Fruit fly (Drosophila melanogaster): ENCODE results near the gene CG32576.

The CG32576 gene

dm6 chrX:16281717-16282529 lies 6.4 kb downstream of the CG32576 start (continued):
- peak; percentile 73 for TF ChIP-seq sqz (GFP tag; optimal IDR thresholded peaks at IDR 0.05)
- peak; percentile 69 for TF ChIP-seq Med (GFP tag)
- TF ChIP-seq CG13624 (GFP tag; optimal IDR thresholded peaks at IDR 0.05), result peak; percentile 3
- peak; percentile 88 for TF ChIP-seq exex (tag; optimal IDR thresholded peaks at IDR 0.05)
- TF ChIP-seq chinmo (GFP tag; IDR thresholded peaks at IDR 0.05; ENCODE audit: partially characterized antibody), result 0 out of 4 replicates have a peak, but pooled peaks have one; percentile 53
- TF ChIP-seq crol (GFP tag; IDR thresholded peaks at IDR 0.05), result peak; percentile 93
- TF ChIP-seq vvl (GFP tag; IDR thresholded peaks at IDR 0.05), result 0 out of 2 replicates have a peak, but pooled peaks have one; percentile 34
- TF ChIP-seq CG12769 (tag; optimal IDR thresholded peaks at IDR 0.05), result peak; percentile 42
- TF ChIP-seq Hr78 (GFP tag; optimal IDR thresholded peaks at IDR 0.05), result peak in 1 of 2 experiments; percentile 68
- peak; percentile 11 for TF ChIP-seq CG4328 (GFP tag; optimal IDR thresholded peaks at IDR 0.05)
- peak; percentile 26; the same call in 1 of the 2 replicates for TF ChIP-seq Bgb (GFP tag; IDR thresholded peaks at IDR 0.05; ENCODE audit: partially characterized antibody)
- TF ChIP-seq CG11456 (GFP tag; IDR thresholded peaks at IDR 0.05), result no peak
- TF ChIP-seq sd (tag; optimal IDR thresholded peaks at IDR 0.05), result peak; percentile 55
- no peak for TF ChIP-seq CG31365 (tag; optimal IDR thresholded peaks at IDR 0.05)
- TF ChIP-seq Deaf1 (tag; optimal IDR thresholded peaks at IDR 0.05), result no peak
- TF ChIP-seq CG13123 (GFP tag; optimal IDR thresholded peaks at IDR 0.05), result no peak
- peak in 1 of 2 experiments; percentile 30 for TF ChIP-seq eve (GFP tag; optimal IDR thresholded peaks at IDR 0.05)
- peak; percentile 72 for TF ChIP-seq CG10543 (GFP tag; optimal IDR thresholded peaks at IDR 0.05)
- peak; percentile 63 for TF ChIP-seq rib (GFP tag; IDR thresholded peaks at IDR 0.05)
- peak; percentile 24 for TF ChIP-seq oc (tag; optimal IDR thresholded peaks at IDR 0.05)
- peak; percentile 62 for TF ChIP-seq Hey (tag; optimal IDR thresholded peaks at IDR 0.05)
- TF ChIP-seq tap (tag; optimal IDR thresholded peaks at IDR 0.05), result no peak
- TF ChIP-seq dmrt11E (tag; optimal IDR thresholded peaks at IDR 0.05), result no peak
- no peak for TF ChIP-seq lola (GFP tag; optimal IDR thresholded peaks at IDR 0.05)
- no peak for TF ChIP-seq pan (optimal IDR thresholded peaks at IDR 0.05)
- TF ChIP-seq pan (GFP tag; optimal IDR thresholded peaks at IDR 0.05 in 1 of 2, IDR thresholded peaks at IDR 0.05 in 1 of 2), result no peak
- TF ChIP-seq CG4424 (GFP tag; optimal IDR thresholded peaks at IDR 0.05), result no peak
- 0 out of 2 replicates have a peak, but pooled peaks have one; percentile 23 for TF ChIP-seq sob (GFP tag; IDR thresholded peaks at IDR 0.05)
- TF ChIP-seq ERR (GFP tag; optimal IDR thresholded peaks at IDR 0.05), result no peak
- TF ChIP-seq sug (tag; optimal IDR thresholded peaks at IDR 0.05), result peak; percentile 97
- TF ChIP-seq CG7839 (tag; optimal IDR thresholded peaks at IDR 0.05), result no peak

- no peak for TF ChIP-seq CG4707 (GFP tag; optimal IDR thresholded peaks at IDR 0.05)
- peak; percentile 10 for TF ChIP-seq CG6813 (GFP tag; optimal IDR thresholded peaks at IDR 0.05)
- TF ChIP-seq CG17385 (GFP tag; optimal IDR thresholded peaks at IDR 0.05), result no peak
- no peak for TF ChIP-seq CG9817 (tag; optimal IDR thresholded peaks at IDR 0.05)
- TF ChIP-seq CG4424 (GFP tag; optimal IDR thresholded peaks at IDR 0.05), result no peak
- no peak for TF ChIP-seq pfk (GFP tag; optimal IDR thresholded peaks at IDR 0.05)
- no peak for TF ChIP-seq CG15696 (tag; optimal IDR thresholded peaks at IDR 0.05)
- peak; percentile 60 for TF ChIP-seq grn (GFP tag; optimal IDR thresholded peaks at IDR 0.05)
- TF ChIP-seq Pdp1 (GFP tag; optimal IDR thresholded peaks at IDR 0.05), result peak in 1 of 2 experiments; percentile 44
- no peak for TF ChIP-seq onecut (GFP tag; IDR thresholded peaks at IDR 0.05)
- TF ChIP-seq CG13894 (tag; optimal IDR thresholded peaks at IDR 0.05), result peak; percentile 78
- TF ChIP-seq CG10267 (tag; optimal IDR thresholded peaks at IDR 0.05), result no peak
Measured at dm6 chrX:16281305-16281704, 7.0 kb downstream of the CG32576 start.
